Worm (Caenorhabditis elegans) whole organism, L4 larva: Measurements from ENCODE around the gene ndus-8.

Source experiments
- D1046.2 ChIP-seq: fragments of 200-800 bp; sonication (Bioruptor generic); IDR thresholded peaks from 2 replicates; pipeline ENCODE4 v1.3.6; 2022; ENCODE audit warnings: missing genetic modification characterization, missing compliant biosample characterization
- F49E8.2 ChIP-seq: sonication (generic microtip); optimal IDR thresholded peaks from 2 replicates; lab custom pipeline; 2016; ENCODE audit warnings: missing compliant biosample characterization, mild to moderate bottlenecking, missing genetic modification characterization, borderline replicate concordance
- R02D3.7 ChIP-seq: fragments of 150-350 bp; sonication (generic microtip); optimal IDR thresholded peaks from 3 replicates; lab custom pipeline; 2014; ENCODE audit warnings: missing biosample characterization, missing genetic modification characterization
- T20F7.1 ChIP-seq: fragments of 200-800 bp; sonication (Bioruptor generic); optimal IDR thresholded peaks from 2 replicates; lab custom pipeline; 2018; ENCODE audit warnings: mild to moderate bottlenecking, missing genetic modification characterization, missing compliant biosample characterization
- Y5F2A.4 ChIP-seq: fragments of 200-800 bp; sonication (Bioruptor generic); optimal IDR thresholded peaks from 2 replicates; lab custom pipeline; 2018; ENCODE audit warnings: mild to moderate bottlenecking, missing genetic modification characterization, missing compliant biosample characterization
- Y75B8A.6 ChIP-seq: fragments of 200-800 bp; sonication (Bioruptor generic); IDR thresholded peaks from 2 replicates; pipeline ENCODE4 v1.3.6; 2022; ENCODE audit warnings: missing genetic modification reagents, missing genetic modification characterization, missing compliant biosample characterization
- arid-1 ChIP-seq: fragments of 200-800 bp; sonication (Bioruptor generic); conservative IDR thresholded peaks from 2 replicates; pipeline ENCODE4 v1.3.6; 2022; ENCODE audit warnings: missing genetic modification reagents, missing genetic modification characterization, missing compliant biosample characterization
- ceh-32 ChIP-seq: sonication (generic microtip); optimal IDR thresholded peaks from 2 replicates; lab custom pipeline; 2016; ENCODE audit warnings: mild to moderate bottlenecking, missing genetic modification characterization, missing compliant biosample characterization; ENCODE audit not compliant: poor library complexity
- cey-2 ChIP-seq: sonication (generic microtip); optimal IDR thresholded peaks from 3 replicates; lab custom pipeline; 2017; ENCODE audit warnings: missing genetic modification characterization, mild to moderate bottlenecking, missing compliant biosample characterization, antibody characterized with exemption, borderline replicate concordance; ENCODE audit not compliant: insufficient read depth
- ctbp-1 ChIP-seq: fragments of 200-800 bp; sonication (Bioruptor generic); IDR thresholded peaks from 2 replicates; pipeline ENCODE4 v1.3.6; 2022; ENCODE audit warnings: missing genetic modification reagents, missing genetic modification characterization, missing compliant biosample characterization
- daf-16 ChIP-seq, 3 experiments: sonication (generic microtip); optimal IDR thresholded peaks; 2 replicates each; lab custom pipeline; 2016 to 2017; ENCODE audit warnings: missing genetic modification characterization in 3 of 3, missing genetic modification reagents in 3 of 3, mild to moderate bottlenecking in 2 of 3, missing compliant biosample characterization in 2 of 3, missing biosample characterization in 1 of 3, moderate library complexity in 1 of 3
- dmd-6 ChIP-seq: fragments of 200-800 bp; sonication (Bioruptor generic); IDR thresholded peaks from 2 replicates; pipeline ENCODE4 v1.3.6; 2022; ENCODE audit warnings: missing genetic modification reagents, missing genetic modification characterization, missing compliant biosample characterization
- dmd-8 ChIP-seq: fragments of 200-800 bp; sonication (Bioruptor generic); IDR thresholded peaks from 2 replicates; pipeline ENCODE4 v1.3.6; 2022; ENCODE audit warnings: missing genetic modification characterization, missing compliant biosample characterization
- dpl-1 ChIP-seq: fragments of 150-350 bp; optimal IDR thresholded peaks from 2 replicates; lab custom pipeline; 2014; ENCODE audit warnings: missing biosample characterization, missing genetic modification reagents, missing genetic modification characterization
- dve-1 ChIP-seq: sonication (generic microtip); optimal IDR thresholded peaks from 2 replicates; lab custom pipeline; 2017; ENCODE audit warnings: antibody characterized with exemption, mild to moderate bottlenecking, missing genetic modification characterization, missing compliant biosample characterization; ENCODE audit not compliant: insufficient read depth
- egl-43 ChIP-seq: fragments of 200-800 bp; sonication (Bioruptor generic); IDR thresholded peaks from 2 replicates; pipeline ENCODE4 v1.3.6; 2022; ENCODE audit warnings: missing genetic modification reagents, missing genetic modification characterization, missing compliant biosample characterization
- hlh-30 ChIP-seq: sonication (generic microtip); optimal IDR thresholded peaks from 2 replicates; lab custom pipeline; 2017; ENCODE audit warnings: antibody characterized with exemption, mild to moderate bottlenecking, missing genetic modification characterization, missing compliant biosample characterization; ENCODE audit not compliant: insufficient read depth
- hmg-1.1 ChIP-seq: fragments of 200-800 bp; sonication (Bioruptor generic); IDR thresholded peaks from 2 replicates; pipeline ENCODE4 v1.3.6; 2022; ENCODE audit warnings: missing genetic modification reagents, missing genetic modification characterization, missing compliant biosample characterization
- jun-1 ChIP-seq: fragments of 150-350 bp; optimal IDR thresholded peaks from 2 replicates; lab custom pipeline; 2014; ENCODE audit warnings: missing biosample characterization, missing genetic modification reagents, missing genetic modification characterization
- lim-7 ChIP-seq: fragments of 200-800 bp; sonication (Bioruptor generic); IDR thresholded peaks from 2 replicates; pipeline ENCODE4 v1.3.6; 2022; ENCODE audit warnings: missing genetic modification characterization, missing compliant biosample characterization
- lin-38 ChIP-seq: fragments of 200-800 bp; sonication (Bioruptor generic); IDR thresholded peaks from 2 replicates; pipeline ENCODE4 v1.3.6; 2022; ENCODE audit warnings: missing genetic modification reagents, missing genetic modification characterization, missing compliant biosample characterization
- lir-3 ChIP-seq: sonication (generic microtip); optimal IDR thresholded peaks from 2 replicates; lab custom pipeline; 2016; ENCODE audit warnings: mild to moderate bottlenecking, missing genetic modification characterization, missing compliant biosample characterization
- lsy-2 ChIP-seq, 2 experiments: fragments of 150-350 bp in 1 of 2; sonication (generic microtip) in 1 of 2; optimal IDR thresholded peaks; 2 replicates each; lab custom pipeline; 2014 to 2017; ENCODE audit warnings: missing biosample characterization in 2 of 2, missing genetic modification characterization in 2 of 2
- madf-5 ChIP-seq, 2 experiments: fragments of 200-800 bp; sonication (Bioruptor generic); IDR thresholded peaks; 2 replicates each; pipeline ENCODE4 v1.3.6; 2022; ENCODE audit warnings: missing compliant biosample characterization in 2 of 2, missing genetic modification characterization in 2 of 2
- mep-1 ChIP-seq: fragments of 150-350 bp; sonication (generic microtip); optimal IDR thresholded peaks from 3 replicates; lab custom pipeline; 2014; ENCODE audit warnings: missing biosample characterization, missing genetic modification characterization
- mes-2 ChIP-seq: sonication (generic microtip); optimal IDR thresholded peaks from 2 replicates; lab custom pipeline; 2016; ENCODE audit warnings: missing genotype, mild to moderate bottlenecking, missing genetic modification characterization, missing compliant biosample characterization; ENCODE audit not compliant: poor library complexity, severe bottlenecking
- mxl-2 ChIP-seq: fragments of 200-800 bp; sonication (Bioruptor generic); conservative IDR thresholded peaks from 2 replicates; pipeline ENCODE4 v1.3.6; 2022; ENCODE audit warnings: missing genetic modification reagents, missing genetic modification characterization, missing compliant biosample characterization
- mxl-3 ChIP-seq: fragments of 200-800 bp; sonication (Bioruptor generic); optimal IDR thresholded peaks from 2 replicates; lab custom pipeline; 2018; ENCODE audit warnings: mild to moderate bottlenecking, missing genetic modification characterization, missing compliant biosample characterization
- nhr-111 ChIP-seq: fragments of 200-800 bp; sonication (Bioruptor generic); optimal IDR thresholded peaks from 2 replicates; lab custom pipeline; 2018; ENCODE audit warnings: mild to moderate bottlenecking, missing genetic modification characterization, missing compliant biosample characterization
- nhr-237 ChIP-seq: sonication (generic microtip); optimal IDR thresholded peaks from 2 replicates; lab custom pipeline; 2017; ENCODE audit warnings: missing biosample characterization, missing genetic modification characterization
- nhr-25 ChIP-seq: sonication (generic microtip); optimal IDR thresholded peaks from 2 replicates; lab custom pipeline; 2017; ENCODE audit warnings: missing genetic modification characterization, mild to moderate bottlenecking, missing compliant biosample characterization, antibody characterized with exemption, moderate library complexity, borderline replicate concordance; ENCODE audit not compliant: insufficient read depth
- nhr-28 ChIP-seq: fragments of 150-350 bp; optimal IDR thresholded peaks from 2 replicates; lab custom pipeline; 2014; ENCODE audit warnings: missing biosample characterization, missing genetic modification characterization
- nhr-42 ChIP-seq: fragments of 200-800 bp; sonication (Bioruptor generic); IDR thresholded peaks from 2 replicates; pipeline ENCODE4 v1.3.6; 2022; ENCODE audit warnings: missing genetic modification characterization, missing compliant biosample characterization
- nhr-6 ChIP-seq: fragments of 150-350 bp; optimal IDR thresholded peaks from 2 replicates; lab custom pipeline; 2014; ENCODE audit warnings: missing biosample characterization, missing genetic modification characterization
- nhr-77 ChIP-seq: fragments of 150-350 bp; optimal IDR thresholded peaks from 2 replicates; lab custom pipeline; 2014; ENCODE audit warnings: missing biosample characterization, missing genetic modification characterization
- rbr-2 ChIP-seq: sonication (generic microtip); optimal IDR thresholded peaks from 2 replicates; lab custom pipeline; 2016; ENCODE audit warnings: missing genotype, missing genetic modification characterization, missing compliant biosample characterization
- sdz-12 ChIP-seq: fragments of 200-800 bp; sonication (Bioruptor generic); optimal IDR thresholded peaks from 2 replicates; lab custom pipeline; 2018; ENCODE audit warnings: mild to moderate bottlenecking, missing genetic modification characterization, missing compliant biosample characterization
- set-16 ChIP-seq: fragments of 200-800 bp; sonication (Bioruptor generic); IDR thresholded peaks from 2 replicates; pipeline ENCODE4 v1.3.6; 2022; ENCODE audit warnings: missing genetic modification reagents, missing genetic modification characterization, missing compliant biosample characterization
- snpc-4 ChIP-seq: fragments of 150-350 bp; optimal IDR thresholded peaks from 2 replicates; lab custom pipeline; 2014; ENCODE audit warnings: missing biosample characterization, missing genetic modification characterization
- spr-1 ChIP-seq: sonication (generic microtip); optimal IDR thresholded peaks from 2 replicates; lab custom pipeline; 2016; ENCODE audit warnings: mild to moderate bottlenecking, missing genetic modification characterization, missing compliant biosample characterization
- tag-97 ChIP-seq: fragments of 200-800 bp; sonication (Bioruptor generic); IDR thresholded peaks from 2 replicates; pipeline ENCODE4 v1.3.6; 2022; ENCODE audit warnings: missing genetic modification characterization, missing compliant biosample characterization
- unc-130 ChIP-seq: sonication (generic microtip); optimal IDR thresholded peaks from 2 replicates; lab custom pipeline; 2016; ENCODE audit warnings: missing genetic modification reagents, missing genetic modification characterization, missing compliant biosample characterization
- unc-39 ChIP-seq: sonication (generic microtip); optimal IDR thresholded peaks from 2 replicates; lab custom pipeline; 2017; ENCODE audit warnings: missing biosample characterization, missing genetic modification characterization
- unc-62 ChIP-seq, 3 experiments: fragments of 150-350 bp in 1 of 3; sonication (generic microtip); optimal IDR thresholded peaks in 2 of 3; peaks in 1 of 3; 1 replicate in 1 of 3; 2 replicates in 2 of 3; lab custom pipeline; 2014 to 2017; ENCODE audit warnings: missing biosample characterization in 3 of 3, missing genetic modification characterization in 3 of 3, missing genetic modification reagents in 3 of 3, missing genotype in 1 of 3
- vab-7 ChIP-seq: fragments of 200-800 bp; sonication (Bioruptor generic); IDR thresholded peaks from 2 replicates; pipeline ENCODE4 v1.3.6; 2022; ENCODE audit warnings: missing genetic modification reagents, missing genetic modification characterization, missing compliant biosample characterization
- zip-2 ChIP-seq: fragments of 150-350 bp; optimal IDR thresholded peaks from 2 replicates; lab custom pipeline; 2014; ENCODE audit warnings: missing biosample characterization, missing genetic modification characterization
- ztf-11 ChIP-seq: fragments of 150-350 bp; optimal IDR thresholded peaks from 2 replicates; lab custom pipeline; 2014; ENCODE audit warnings: missing biosample characterization, missing genetic modification characterization
- ztf-7 ChIP-seq: fragments of 150-350 bp; optimal IDR thresholded peaks from 2 replicates; lab custom pipeline; 2014; ENCODE audit warnings: missing biosample characterization, missing genetic modification characterization

Gene ndus-8

ce11 chrIII:7278491-7278890 is 44.5 kb upstream of the ndus-8 start (continued):
- peak; percentile 80 for TF ChIP-seq dmd-6
- peak; percentile 74 for TF ChIP-seq sdz-12
- peak; percentile 62 for TF ChIP-seq lim-7 (GFP tag; lab: Robert Waterston, UW)
- TF ChIP-seq ctbp-1 (GFP tag; lab: Robert Waterston, UW): no peak
- peak; percentile 4 for TF ChIP-seq lir-3 (tag; lab: Kevin White, UChicago)
- TF ChIP-seq rbr-2: peak; percentile 66
- TF ChIP-seq ceh-32 (tag; lab: Kevin White, UChicago): no peak
- TF ChIP-seq mxl-2 (GFP tag; lab: Robert Waterston, UW): no peak
- TF ChIP-seq snpc-4: peak; percentile 96
- peak; percentile 20 for TF ChIP-seq spr-1
- peak; percentile 63 for TF ChIP-seq Y5F2A.4 (GFP tag; lab: Kevin White, UChicago)
- TF ChIP-seq madf-5 (GFP tag; IDR thresholded peaks at IDR 0.05; lab: Robert Waterston, UW): no peak
- no peak for TF ChIP-seq arid-1
- TF ChIP-seq ztf-11 (tag; lab: Kevin White, UChicago): no peak
- TF ChIP-seq egl-43: no peak; the same call in 1 of the 2 replicates
- TF ChIP-seq vab-7 (GFP tag; lab: Robert Waterston, UW): peak; percentile 63
- TF ChIP-seq ztf-7: peak; percentile 89
- TF ChIP-seq Y75B8A.6 (GFP tag; lab: Robert Waterston, UW): no peak; the same call in 1 of the 2 replicates
- TF ChIP-seq F49E8.2 (tag; lab: Kevin White, UChicago): no peak
- TF ChIP-seq D1046.2 (GFP tag; lab: Robert Waterston, UW): peak; percentile 45; the same call in 1 of the 2 replicates
- TF ChIP-seq mxl-3: peak; percentile 16
- TF ChIP-seq jun-1 (tag; lab: Kevin White, UChicago): peak; percentile 60
- no peak for TF ChIP-seq nhr-6 (tag; lab: Kevin White, UChicago)
- TF ChIP-seq dmd-8 (GFP tag; lab: Robert Waterston, UW): no peak
- TF ChIP-seq tag-97 (GFP tag; lab: Robert Waterston, UW): no peak

ce11 chrIII:7277228-7277627 is 43.2 kb upstream of the ndus-8 start, which contains the start of the genes spot-1 and B0361.11:
Gene spot-1, minus strand, starts transcription at chrIII:7277274.
Gene B0361.11, plus strand, starts transcription at chrIII:7277599.
- TF ChIP-seq lin-38 (GFP tag; lab: Robert Waterston, UW): peak; percentile 93
- TF ChIP-seq R02D3.7: no peak
- TF ChIP-seq nhr-237 (tag; lab: Kevin White, UChicago): no peak
- TF ChIP-seq unc-62 (GFP tag; optimal IDR thresholded peaks at IDR 0.05 in 1 of 2; lab: Kevin White, UChicago): peak in 1 of 2 experiments; percentile 30
- no peak for TF ChIP-seq unc-62 (tag; optimal IDR thresholded peaks at IDR 0.05; lab: Kevin White, UChicago)
- peak in 1 of 2 experiments; percentile 78 for TF ChIP-seq lsy-2 (tag; optimal IDR thresholded peaks at IDR 0.05; lab: Kevin White, UChicago)
- no peak for TF ChIP-seq nhr-42
- peak; percentile 20 for TF ChIP-seq nhr-28
- peak; percentile 78 for TF ChIP-seq hlh-30 (tag; lab: Kevin White, UChicago)
- TF ChIP-seq set-16 (GFP tag; lab: Robert Waterston, UW): no peak
- peak; percentile 52 for TF ChIP-seq dve-1 (tag; lab: Kevin White, UChicago)
- TF ChIP-seq dpl-1: peak; percentile 96
- TF ChIP-seq nhr-77 (tag; lab: Kevin White, UChicago): peak; percentile 23
- TF ChIP-seq nhr-6 (tag; lab: Kevin White, UChicago): peak; percentile 81
- TF ChIP-seq cey-2 (tag; lab: Kevin White, UChicago): no peak
- TF ChIP-seq hmg-1.1 (GFP tag; lab: Robert Waterston, UW): 0 out of 2 replicates have a peak, but pooled peaks have one; percentile 9
- no peak for TF ChIP-seq nhr-25 (tag; lab: Kevin White, UChicago)
- TF ChIP-seq mes-2 (tag; lab: Kevin White, UChicago): peak; percentile 63
- TF ChIP-seq mep-1 (tag; lab: Kevin White, UChicago): peak; percentile 33
- TF ChIP-seq madf-5 (GFP tag; IDR thresholded peaks at IDR 0.05; lab: Robert Waterston, UW): no peak
- TF ChIP-seq daf-16 (GFP tag; optimal IDR thresholded peaks at IDR 0.05; lab: Kevin White, UChicago): no peak
- peak; percentile 28 for TF ChIP-seq daf-16 (tag; optimal IDR thresholded peaks at IDR 0.05; lab: Kevin White, UChicago)
- peak; percentile 3 for TF ChIP-seq zip-2
- TF ChIP-seq nhr-111 (GFP tag; lab: Kevin White, UChicago): no peak
- no peak for TF ChIP-seq unc-130
- TF ChIP-seq unc-39: no peak
- TF ChIP-seq T20F7.1 (GFP tag; lab: Kevin White, UChicago): peak; percentile 56
